Fruit fly (Drosophila melanogaster): ENCODE measurements around the gene CG34337.

The CG34337 gene

dm6 chrX:7416953-7417352 lies at the start of gene CG34337:
Gene CG34337, plus strand, starts transcription at chrX:7417253.
- TF ChIP-seq CG8159 (tag; optimal IDR thresholded peaks at IDR 0.05) = no peak
- TF ChIP-seq gl (tag; optimal IDR thresholded peaks at IDR 0.05) = no peak
- TF ChIP-seq CG12605 (GFP tag; IDR thresholded peaks at IDR 0.05) = no peak

dm6 chrX:7368361-7368760 lies 48.7 kb upstream of the CG34337 start:
- TF ChIP-seq fd96Ca (GFP tag; IDR thresholded peaks at IDR 0.05) = no peak
- no peak for TF ChIP-seq CG4496 (GFP tag; IDR thresholded peaks at IDR 0.05)
- no peak for TF ChIP-seq CG8159 (tag; optimal IDR thresholded peaks at IDR 0.05)
- TF ChIP-seq rn (GFP tag; IDR thresholded peaks at IDR 0.05) = no peak
- TF ChIP-seq CG12605 (GFP tag; IDR thresholded peaks at IDR 0.05) = no peak
- TF ChIP-seq EcR (GFP tag; optimal IDR thresholded peaks at IDR 0.05) = no peak

dm6 chrX:7372475-7372874 lies 44.6 kb upstream of the CG34337 start:
- no peak for TF ChIP-seq CG10348 (GFP tag; IDR thresholded peaks at IDR 0.05)
- TF ChIP-seq CG14655 (GFP tag; optimal IDR thresholded peaks at IDR 0.05) = no peak
- TF ChIP-seq CG8159 (tag; optimal IDR thresholded peaks at IDR 0.05) = peak; percentile 35
- no peak for TF ChIP-seq CG12605 (GFP tag; IDR thresholded peaks at IDR 0.05)
- TF ChIP-seq Ets98B (GFP tag; IDR thresholded peaks at IDR 0.05) = no peak
- peak; percentile 26 for TF ChIP-seq CG15710 (tag; optimal IDR thresholded peaks at IDR 0.05)
- no peak for TF ChIP-seq CG32121 (GFP tag; IDR thresholded peaks at IDR 0.05)
- TF ChIP-seq CG17806 (tag; optimal IDR thresholded peaks at IDR 0.05) = peak; percentile 15

dm6 chrX:7377840-7378239 lies 39.2 kb upstream of the CG34337 start, which contains the start of gene CheA7a:
Gene CheA7a, plus strand, starts transcription at chrX:7378140.
- TF ChIP-seq CG13204 (GFP tag; optimal IDR thresholded peaks at IDR 0.05) = no peak
- no peak for TF ChIP-seq EcR (GFP tag; optimal IDR thresholded peaks at IDR 0.05)
- TF ChIP-seq CG15710 (tag; optimal IDR thresholded peaks at IDR 0.05) = no peak
- no peak for TF ChIP-seq CG14655 (GFP tag; optimal IDR thresholded peaks at IDR 0.05)
- no peak for TF ChIP-seq Ets98B (GFP tag; IDR thresholded peaks at IDR 0.05)
- no peak for TF ChIP-seq CG8301 (tag; optimal IDR thresholded peaks at IDR 0.05)
- no peak for TF ChIP-seq rn (GFP tag; IDR thresholded peaks at IDR 0.05)
- no peak for TF ChIP-seq Snoo (tag; optimal IDR thresholded peaks at IDR 0.05)
- no peak for TF ChIP-seq CG9948 (tag; optimal IDR thresholded peaks at IDR 0.05)
- no peak for TF ChIP-seq gl (tag; optimal IDR thresholded peaks at IDR 0.05)
- no peak for TF ChIP-seq CG34367 (tag; optimal IDR thresholded peaks at IDR 0.05)
- TF ChIP-seq D1 (tag; optimal IDR thresholded peaks at IDR 0.05) = no peak
- no peak for TF ChIP-seq CG12605 (GFP tag; IDR thresholded peaks at IDR 0.05)
- no peak for TF ChIP-seq Pif1B (GFP tag; optimal IDR thresholded peaks at IDR 0.05)
- no peak for TF ChIP-seq CG32121 (GFP tag; IDR thresholded peaks at IDR 0.05)
- no peak for TF ChIP-seq CG10348 (GFP tag; IDR thresholded peaks at IDR 0.05)
- no peak for TF ChIP-seq CG4496 (GFP tag; IDR thresholded peaks at IDR 0.05)
- no peak for TF ChIP-seq CG17806 (tag; optimal IDR thresholded peaks at IDR 0.05)

dm6 chrX:7379569-7379968 lies 37.5 kb upstream of the CG34337 start:
- no peak for TF ChIP-seq CG12605 (GFP tag; IDR thresholded peaks at IDR 0.05)
- TF ChIP-seq fd96Ca (GFP tag; IDR thresholded peaks at IDR 0.05) = peak; percentile 45; the same call in 1 of the 3 replicates
- TF ChIP-seq CG34367 (tag; optimal IDR thresholded peaks at IDR 0.05) = peak; percentile 8
- TF ChIP-seq gl (tag; optimal IDR thresholded peaks at IDR 0.05) = no peak
- peak; percentile 43 for TF ChIP-seq CG15710 (tag; optimal IDR thresholded peaks at IDR 0.05)
- TF ChIP-seq Pif1A (GFP tag; optimal IDR thresholded peaks at IDR 0.05) = peak; percentile 37
- TF ChIP-seq CG8301 (tag; optimal IDR thresholded peaks at IDR 0.05) = peak; percentile 21
- TF ChIP-seq rn (GFP tag; IDR thresholded peaks at IDR 0.05) = no peak
- peak; percentile 37 for TF ChIP-seq CG14655 (GFP tag; optimal IDR thresholded peaks at IDR 0.05)
- peak; percentile 35 for TF ChIP-seq CG9948 (tag; optimal IDR thresholded peaks at IDR 0.05)
- TF ChIP-seq CG8159 (tag; optimal IDR thresholded peaks at IDR 0.05) = peak; percentile 52
- TF ChIP-seq D1 (tag; optimal IDR thresholded peaks at IDR 0.05) = no peak
- TF ChIP-seq CG17806 (tag; optimal IDR thresholded peaks at IDR 0.05) = no peak

- TF ChIP-seq CG10348 (GFP tag; IDR thresholded peaks at IDR 0.05) (no peak), fd96Ca (GFP tag; IDR thresholded peaks at IDR 0.05) (no peak), CG14655 (GFP tag; optimal IDR thresholded peaks at IDR 0.05) (no peak), Pif1A (GFP tag; optimal IDR thresholded peaks at IDR 0.05) (no peak), CG32121 (GFP tag; IDR thresholded peaks at IDR 0.05) (no peak), CG15710 (tag; optimal IDR thresholded peaks at IDR 0.05) (no peak), Pif1B (GFP tag; optimal IDR thresholded peaks at IDR 0.05) (no peak), Snoo (tag; optimal IDR thresholded peaks at IDR 0.05) (no peak)
Measured at dm6 chrX:7382890-7383289, 34.2 kb upstream of the CG34337 start, which contains the start of gene CG42781. Gene CG42781, minus strand, starts transcription at chrX:7382990.

- TF ChIP-seq fd96Ca (GFP tag; IDR thresholded peaks at IDR 0.05) = no peak
- no peak for TF ChIP-seq Pif1A (GFP tag; optimal IDR thresholded peaks at IDR 0.05)
- no peak for TF ChIP-seq Ets98B (GFP tag; IDR thresholded peaks at IDR 0.05)
- no peak for TF ChIP-seq CG15710 (tag; optimal IDR thresholded peaks at IDR 0.05)
- TF ChIP-seq rn (GFP tag; IDR thresholded peaks at IDR 0.05) = no peak
- TF ChIP-seq gl (tag; optimal IDR thresholded peaks at IDR 0.05) = no peak
- TF ChIP-seq CG4496 (GFP tag; IDR thresholded peaks at IDR 0.05) = no peak
- TF ChIP-seq CG8301 (tag; optimal IDR thresholded peaks at IDR 0.05) = no peak
- no peak for TF ChIP-seq D1 (tag; optimal IDR thresholded peaks at IDR 0.05)
- no peak for TF ChIP-seq CG9948 (tag; optimal IDR thresholded peaks at IDR 0.05)
- no peak for TF ChIP-seq Snoo (tag; optimal IDR thresholded peaks at IDR 0.05)
- no peak for TF ChIP-seq EcR (GFP tag; optimal IDR thresholded peaks at IDR 0.05)
- no peak for TF ChIP-seq CG10348 (GFP tag; IDR thresholded peaks at IDR 0.05)
- TF ChIP-seq CG8159 (tag; optimal IDR thresholded peaks at IDR 0.05) = no peak
- no peak for TF ChIP-seq CG17806 (tag; optimal IDR thresholded peaks at IDR 0.05)
- TF ChIP-seq CG13204 (GFP tag; optimal IDR thresholded peaks at IDR 0.05) = no peak
Measured at dm6 chrX:7403074-7403473, 14.0 kb upstream of the CG34337 start, which contains the start of gene CG15035. Gene CG15035, minus strand, starts transcription at chrX:7403174.

All from whole organism, pupa.